In the genomic region with DNA sequence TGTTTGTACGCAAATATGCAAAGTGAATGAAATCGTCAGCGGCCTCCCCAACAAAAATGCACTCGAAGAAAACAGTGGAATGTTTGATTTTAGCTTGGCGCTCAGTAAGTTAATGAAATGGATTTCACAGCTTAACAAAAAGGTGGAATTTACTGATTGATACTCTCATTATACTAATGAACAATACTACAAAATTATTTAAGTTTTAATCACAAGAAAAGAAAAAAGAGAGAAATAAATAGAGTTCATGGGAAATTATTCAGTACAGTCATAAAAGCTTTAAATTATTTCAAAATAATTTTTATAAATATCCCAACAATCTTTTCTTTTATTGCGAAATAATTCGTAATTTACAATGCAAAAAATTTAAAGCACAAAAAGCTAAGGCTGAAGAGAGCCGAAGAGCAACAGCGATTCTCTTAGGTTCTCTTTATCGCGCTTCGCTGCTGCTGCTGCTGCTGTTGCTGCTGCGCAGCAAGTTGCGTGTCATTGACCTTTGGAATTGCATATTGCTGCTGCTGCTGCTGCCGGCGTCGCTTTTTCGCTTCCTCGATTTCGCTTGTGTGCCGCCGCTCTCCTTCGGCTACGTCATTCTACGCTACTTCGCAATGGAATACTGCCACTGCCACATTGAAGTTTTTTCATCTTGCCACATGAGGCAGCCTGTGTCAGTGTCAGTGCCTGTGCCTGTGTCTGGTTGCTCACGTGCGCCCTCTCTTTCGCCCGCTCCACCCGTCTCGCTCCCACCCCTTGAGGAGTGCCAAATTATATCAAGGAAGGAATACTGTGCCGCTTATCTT, we compare ENCODE assay signal across 4 fruit fly cellular contexts.
TF ChIP-seq lines count a peak whose summit lies in the region.

No protein-coding gene starts in this region.

TF ChIP-seq in whole organism, embryonic, 481 proteins besides CTCF, POLR2A, EP300 and RAD21 (continued from another document):
- no peak for TF ChIP-seq ci (GFP tag; IDR thresholded peaks at IDR 0.05; lab: Robert Waterston, UW)
- no peak for TF ChIP-seq Dref (GFP tag; IDR thresholded peaks at IDR 0.05; lab: Robert Waterston, UW)
- no peak for TF ChIP-seq CG10565 (GFP tag; optimal IDR thresholded peaks at IDR 0.05; lab: Kevin White, UChicago)
- TF ChIP-seq CG2199 (GFP tag; IDR thresholded peaks at IDR 0.05; lab: Robert Waterston, UW): 0 out of 3 replicates have a peak, but pooled peaks have one; percentile 22
- TF ChIP-seq NfI (GFP tag; optimal IDR thresholded peaks at IDR 0.05; lab: Kevin White, UChicago): no peak
- TF ChIP-seq CG14860 (GFP tag; IDR thresholded peaks at IDR 0.05; lab: Robert Waterston, UW; ENCODE audit: partially characterized antibody): no peak
- no peak for TF ChIP-seq Atf3 (GFP tag; optimal IDR thresholded peaks at IDR 0.05; lab: Kevin White, UChicago)
- no peak for TF ChIP-seq CG1792 (GFP tag; optimal IDR thresholded peaks at IDR 0.05; lab: Kevin White, UChicago)
- no peak for TF ChIP-seq vfl (GFP tag; optimal IDR thresholded peaks at IDR 0.05; lab: Kevin White, UChicago)
- no peak for TF ChIP-seq cad (GFP tag; optimal IDR thresholded peaks at IDR 0.05; lab: Kevin White, UChicago)

TF ChIP-seq in whole organism, prepupa, 60 proteins besides CTCF, POLR2A, EP300 and RAD21 (continued from another document and continues in another):
- TF ChIP-seq CG6808 (GFP tag; optimal IDR thresholded peaks at IDR 0.05; lab: Kevin White, UChicago) (peak; percentile 53), Hr4 (GFP tag; optimal IDR thresholded peaks at IDR 0.05; lab: Kevin White, UChicago) (peak; percentile 89), lz (GFP tag; optimal IDR thresholded peaks at IDR 0.05; lab: Kevin White, UChicago) (peak; percentile 80), pdm3 (GFP tag; optimal IDR thresholded peaks at IDR 0.05; lab: Kevin White, UChicago) (peak; percentile 68), CG3919 (GFP tag; optimal IDR thresholded peaks at IDR 0.05; lab: Kevin White, UChicago) (peak; percentile 72), Ets21C (GFP tag; optimal IDR thresholded peaks at IDR 0.05; lab: Kevin White, UChicago) (peak; percentile 67), fd85E (GFP tag; optimal IDR thresholded peaks at IDR 0.05; lab: Kevin White, UChicago) (no peak), vri (GFP tag; optimal IDR thresholded peaks at IDR 0.05; lab: Kevin White, UChicago) (peak; percentile 18), acj6 (GFP tag; optimal IDR thresholded peaks at IDR 0.05; lab: Kevin White, UChicago) (peak; percentile 72), dac (GFP tag; optimal IDR thresholded peaks at IDR 0.05; lab: Kevin White, UChicago) (peak; percentile 33), CG10669 (GFP tag; optimal IDR thresholded peaks at IDR 0.05; lab: Kevin White, UChicago) (peak; percentile 47), CG8319 (GFP tag; optimal IDR thresholded peaks at IDR 0.05; lab: Kevin White, UChicago) (peak; percentile 34), Met (GFP tag; optimal IDR thresholded peaks at IDR 0.05; lab: Kevin White, UChicago) (peak; percentile 85), eg (GFP tag; IDR thresholded peaks at IDR 0.05; lab: Robert Waterston, UW) (peak; percentile 59; the same call in 1 of the 3 replicates), ss (GFP tag; optimal IDR thresholded peaks at IDR 0.05; lab: Kevin White, UChicago) (peak; percentile 5 to 36), CG6276 (GFP tag; optimal IDR thresholded peaks at IDR 0.05; lab: Kevin White, UChicago) (peak; percentile 63), cyc (GFP tag; optimal IDR thresholded peaks at IDR 0.05; lab: Kevin White, UChicago) (peak; percentile 79), CG11762 (GFP tag; optimal IDR thresholded peaks at IDR 0.05; lab: Kevin White, UChicago; ENCODE audit: insufficient read depth) (peak; percentile 58), CG8632 (GFP tag; optimal IDR thresholded peaks at IDR 0.05; lab: Kevin White, UChicago) (peak; percentile 63), esn (GFP tag; optimal IDR thresholded peaks at IDR 0.05; lab: Kevin White, UChicago) (peak; percentile 88), Sox14 (GFP tag; optimal IDR thresholded peaks at IDR 0.05; lab: Kevin White, UChicago) (peak; percentile 77), CG15336 (GFP tag; IDR thresholded peaks at IDR 0.05; lab: Robert Waterston, UW) (peak; percentile 84), CG34406 (GFP tag; optimal IDR thresholded peaks at IDR 0.05; lab: Kevin White, UChicago) (peak; percentile 80), Eip93F (GFP tag; optimal IDR thresholded peaks at IDR 0.05; lab: Kevin White, UChicago) (peak; percentile 72), svp (GFP tag; lab: Kevin White, UChicago) (peak; percentile 92), CG16779 (tag; optimal IDR thresholded peaks at IDR 0.05; lab: Kevin White, UChicago) (peak; percentile 18), CG8119 (GFP tag; IDR thresholded peaks at IDR 0.05; lab: Robert Waterston, UW) (peak; percentile 86), Smox (GFP tag; optimal IDR thresholded peaks at IDR 0.05; lab: Kevin White, UChicago) (peak; percentile 88), CG9139 (GFP tag; optimal IDR thresholded peaks at IDR 0.05; lab: Kevin White, UChicago) (peak; percentile 7), CG10631 (GFP tag; optimal IDR thresholded peaks at IDR 0.05; lab: Kevin White, UChicago) (peak; percentile 74), CG1621 (tag; optimal IDR thresholded peaks at IDR 0.05; lab: Kevin White, UChicago) (peak; percentile 6), Eip78C (GFP tag; lab: Kevin White, UChicago) (peak; percentile 95), Hr38 (GFP tag; optimal IDR thresholded peaks at IDR 0.05; lab: Kevin White, UChicago) (no peak), Lpt (GFP tag; optimal IDR thresholded peaks at IDR 0.05; lab: Kevin White, UChicago) (peak; percentile 57), salr (GFP tag; optimal IDR thresholded peaks at IDR 0.05; lab: Kevin White, UChicago) (peak in 1 of 2 experiments; percentile 81), CG11902 (GFP tag; optimal IDR thresholded peaks at IDR 0.05; lab: Kevin White, UChicago) (peak; percentile 44), fkh (GFP tag; optimal IDR thresholded peaks at IDR 0.05; lab: Kevin White, UChicago) (no peak)

TF ChIP-seq in whole organism, pupa, 21 proteins besides CTCF, POLR2A, EP300 and RAD21 (continued from another document):
- TF ChIP-seq CG14655 (GFP tag; optimal IDR thresholded peaks at IDR 0.05; lab: Kevin White, UChicago): peak; percentile 83
- TF ChIP-seq CG34367 (tag; optimal IDR thresholded peaks at IDR 0.05; lab: Kevin White, UChicago): peak; percentile 20

TF ChIP-seq in whole organism, wandering third instar larva, 38 proteins besides CTCF, POLR2A, EP300 and RAD21 (continued from another document):
- no peak for TF ChIP-seq dl (GFP tag; optimal IDR thresholded peaks at IDR 0.05; lab: Kevin White, UChicago; ENCODE audit: insufficient read depth in 1 of 2, partially characterized antibody in 2 of 2)
- peak; percentile 27 for TF ChIP-seq CG32264 (GFP tag; optimal IDR thresholded peaks at IDR 0.05; lab: Kevin White, UChicago)
- TF ChIP-seq sage (GFP tag; optimal IDR thresholded peaks at IDR 0.05; lab: Kevin White, UChicago): peak; percentile 4
- TF ChIP-seq Dif (GFP tag; optimal IDR thresholded peaks at IDR 0.05; lab: Kevin White, UChicago; ENCODE audit: partially characterized antibody): no peak
- TF ChIP-seq Myc (optimal IDR thresholded peaks at IDR 0.05; lab: Kevin White, UChicago): no peak
- peak; percentile 63 for TF ChIP-seq h (GFP tag; optimal IDR thresholded peaks at IDR 0.05; lab: Kevin White, UChicago)
- TF ChIP-seq CrebA (GFP tag; optimal IDR thresholded peaks at IDR 0.05; lab: Kevin White, UChicago; ENCODE audit: borderline replicate concordance): no peak
- TF ChIP-seq Mio (GFP tag; optimal IDR thresholded peaks at IDR 0.05; lab: Kevin White, UChicago): no peak
- TF ChIP-seq N (GFP tag; optimal IDR thresholded peaks at IDR 0.05; lab: Kevin White, UChicago): no peak
- TF ChIP-seq GATAd (GFP tag; optimal IDR thresholded peaks at IDR 0.05; lab: Kevin White, UChicago): no peak
- peak; percentile 65 for TF ChIP-seq HLH106 (tag; optimal IDR thresholded peaks at IDR 0.05; lab: Kevin White, UChicago)
- TF ChIP-seq Vsx2 (GFP tag; optimal IDR thresholded peaks at IDR 0.05; lab: Kevin White, UChicago; ENCODE audit: partially characterized antibody): peak; percentile 3
- TF ChIP-seq Rel (GFP tag; optimal IDR thresholded peaks at IDR 0.05; lab: Kevin White, UChicago): no peak
- TF ChIP-seq Rel (tag; optimal IDR thresholded peaks at IDR 0.05; lab: Kevin White, UChicago): peak; percentile 19
- no peak for TF ChIP-seq Hr78 (GFP tag; optimal IDR thresholded peaks at IDR 0.05; lab: Kevin White, UChicago)
- peak; percentile 45 for TF ChIP-seq ey (GFP tag; optimal IDR thresholded peaks at IDR 0.05; lab: Kevin White, UChicago)
- TF ChIP-seq pan (optimal IDR thresholded peaks at IDR 0.05; lab: Kevin White, UChicago): no peak
